Fruit fly (Drosophila melanogaster) whole organism, embryonic: Measurements from ENCODE around the gene lin-52.

Experiments used
- Abd-B ChIP-seq: fragments of 200-800 bp; sonication (Bioruptor generic); optimal IDR thresholded peaks from 2 replicates; lab custom pipeline; 2018; ENCODE audit warnings: missing biosample characterization, mild to moderate bottlenecking, missing genetic modification characterization, moderate library complexity
- Adf1 ChIP-seq: fragments of 200-800 bp; sonication (Bioruptor generic); IDR thresholded peaks from 2 replicates; pipeline ENCODE4 v1.3.6; 2022; ENCODE audit warnings: missing biosample characterization, missing genetic modification characterization
- Atf-2 ChIP-seq: fragments of 200-800 bp; sonication (Bioruptor generic); optimal IDR thresholded peaks from 2 replicates; lab custom pipeline; 2016; ENCODE audit warnings: missing biosample characterization, missing genetic modification characterization
- CG10147 ChIP-seq: fragments of 200-800 bp; sonication (Bioruptor generic); optimal IDR thresholded peaks from 2 replicates; lab custom pipeline; 2019; ENCODE audit warnings: missing biosample characterization, mild to moderate bottlenecking, missing genetic modification characterization, moderate library complexity
- CG11247 ChIP-seq: fragments of 200-800 bp; sonication (Bioruptor generic); IDR thresholded peaks from 2 replicates; pipeline ENCODE4 v1.3.6; 2022; ENCODE audit warnings: missing biosample characterization, missing genetic modification characterization
- CG12391 ChIP-seq: fragments of 200-800 bp; sonication (Bioruptor generic); optimal IDR thresholded peaks from 3 replicates; lab custom pipeline; 2018; ENCODE audit warnings: missing biosample characterization, mild to moderate bottlenecking, missing genetic modification characterization, moderate library complexity
- CG12659 ChIP-seq: fragments of 200-800 bp; sonication (Bioruptor generic); optimal IDR thresholded peaks from 3 replicates; lab custom pipeline; 2017; ENCODE audit warnings: mild to moderate bottlenecking, missing biosample characterization, missing genetic modification reagents, missing genetic modification characterization
- CG13775 ChIP-seq: fragments of 200-800 bp; sonication (Bioruptor generic); optimal IDR thresholded peaks from 3 replicates; lab custom pipeline; 2017; ENCODE audit warnings: missing biosample characterization, mild to moderate bottlenecking, missing genetic modification characterization
- CG14710 ChIP-seq: fragments of 200-800 bp; sonication (Bioruptor generic); optimal IDR thresholded peaks from 3 replicates; lab custom pipeline; 2019; ENCODE audit warnings: missing biosample characterization, mild to moderate bottlenecking, missing genetic modification characterization, moderate library complexity
- CG14965 ChIP-seq: fragments of 200-800 bp; sonication (Bioruptor generic); optimal IDR thresholded peaks from 2 replicates; lab custom pipeline; 2016; ENCODE audit warnings: missing biosample characterization, missing genetic modification characterization, borderline replicate concordance
- CG15073 ChIP-seq: fragments of 200-800 bp; sonication (Bioruptor generic); optimal IDR thresholded peaks from 2 replicates; lab custom pipeline; 2016; ENCODE audit warnings: missing biosample characterization, missing genetic modification characterization
- CG15269 ChIP-seq: fragments of 200-800 bp; sonication (Bioruptor generic); optimal IDR thresholded peaks from 2 replicates; lab custom pipeline; 2018; ENCODE audit warnings: missing biosample characterization, mild to moderate bottlenecking, missing genetic modification characterization, moderate library complexity
- CG1602 ChIP-seq: fragments of 200-800 bp; sonication (Bioruptor generic); optimal IDR thresholded peaks from 3 replicates; lab custom pipeline; 2016; ENCODE audit warnings: missing biosample characterization, missing genetic modification characterization
- CG16813 ChIP-seq: fragments of 200-800 bp; sonication (Bioruptor generic); IDR thresholded peaks from 3 replicates; pipeline ENCODE4 v1.3.6; 2022; ENCODE audit warnings: missing biosample characterization, missing genetic modification characterization; ENCODE audit not compliant: partially characterized antibody
- CG16863 ChIP-seq: fragments of 200-800 bp; sonication (Bioruptor generic); optimal IDR thresholded peaks from 3 replicates; lab custom pipeline; 2016; ENCODE audit warnings: missing biosample characterization, missing genetic modification characterization
- CG1792 ChIP-seq: fragments of 200-800 bp; sonication (Bioruptor generic); optimal IDR thresholded peaks from 2 replicates; lab custom pipeline; 2016; ENCODE audit warnings: missing biosample characterization, missing genetic modification characterization
- CG2116 ChIP-seq: fragments of 200-800 bp; sonication (Bioruptor generic); optimal IDR thresholded peaks from 3 replicates; lab custom pipeline; 2018; ENCODE audit warnings: missing biosample characterization, mild to moderate bottlenecking, missing genetic modification characterization
- CG31224 ChIP-seq: fragments of 200-800 bp; sonication (Bioruptor generic); IDR thresholded peaks from 2 replicates; pipeline ENCODE4 v1.3.6; 2022; ENCODE audit warnings: missing biosample characterization, missing genetic modification characterization
- CG3163 ChIP-seq: fragments of 200-800 bp; sonication (Bioruptor generic); optimal IDR thresholded peaks from 3 replicates; lab custom pipeline; 2016; ENCODE audit warnings: missing biosample characterization, missing genetic modification characterization
- CG3407 ChIP-seq: fragments of 200-800 bp; sonication (Bioruptor generic); optimal IDR thresholded peaks from 2 replicates; lab custom pipeline; 2018; ENCODE audit warnings: missing biosample characterization, mild to moderate bottlenecking, missing genetic modification characterization
- CG4707 ChIP-seq: fragments of 200-800 bp; sonication (Bioruptor generic); optimal IDR thresholded peaks from 2 replicates; lab custom pipeline; 2018; ENCODE audit warnings: missing biosample characterization, mild to moderate bottlenecking, missing genetic modification characterization, moderate library complexity
- CG8089 ChIP-seq: fragments of 200-800 bp; sonication (Bioruptor generic); optimal IDR thresholded peaks from 3 replicates; lab custom pipeline; 2016; ENCODE audit warnings: missing biosample characterization, missing genetic modification characterization
- CG8281 ChIP-seq: fragments of 200-800 bp; sonication (Bioruptor generic); optimal IDR thresholded peaks from 2 replicates; lab custom pipeline; 2018; ENCODE audit warnings: missing biosample characterization, mild to moderate bottlenecking, missing genetic modification characterization, moderate library complexity
- Dad ChIP-seq: fragments of 200-800 bp; sonication (Bioruptor generic); optimal IDR thresholded peaks from 3 replicates; lab custom pipeline; 2016; ENCODE audit warnings: missing biosample characterization, missing genetic modification characterization
- Dip3 ChIP-seq: fragments of 200-800 bp; sonication (Bioruptor generic); optimal IDR thresholded peaks from 3 replicates; lab custom pipeline; 2016; ENCODE audit warnings: missing biosample characterization, missing genetic modification characterization
- Dref ChIP-seq: fragments of 200-800 bp; sonication (Bioruptor generic); IDR thresholded peaks from 2 replicates; pipeline ENCODE4 v1.3.6; 2022; ENCODE audit warnings: missing biosample characterization, missing genetic modification characterization
- HLH4C ChIP-seq: fragments of 200-800 bp; sonication (Bioruptor generic); IDR thresholded peaks from 3 replicates; pipeline ENCODE4 v1.3.6; 2022; ENCODE audit warnings: missing biosample characterization, missing genetic modification characterization; ENCODE audit not compliant: partially characterized antibody
- Hsf ChIP-seq: fragments of 200-800 bp; sonication (Bioruptor generic); optimal IDR thresholded peaks from 3 replicates; lab custom pipeline; 2016; ENCODE audit warnings: missing biosample characterization, missing genetic modification characterization
- Mes4 ChIP-seq: fragments of 200-800 bp; sonication (Bioruptor generic); optimal IDR thresholded peaks from 2 replicates; lab custom pipeline; 2016; ENCODE audit warnings: missing biosample characterization, missing genetic modification characterization
- Rx ChIP-seq: fragments of 200-800 bp; sonication (Bioruptor generic); IDR thresholded peaks from 2 replicates; pipeline ENCODE4 v1.3.6; 2022; ENCODE audit warnings: missing biosample characterization, missing genetic modification characterization
- Sox100B ChIP-seq: fragments of 200-800 bp; sonication (Bioruptor generic); optimal IDR thresholded peaks from 3 replicates; lab custom pipeline; 2018; ENCODE audit warnings: missing biosample characterization, mild to moderate bottlenecking, missing genetic modification characterization
- ap ChIP-seq: fragments of 200-800 bp; sonication (Bioruptor generic); IDR thresholded peaks from 2 replicates; pipeline ENCODE4 v1.3.6; 2022; ENCODE audit warnings: missing biosample characterization, missing genetic modification characterization
- chif ChIP-seq, 2 experiments: fragments of 200-800 bp; sonication (Bioruptor generic); optimal IDR thresholded peaks; 3 replicates each; lab custom pipeline; 2016; ENCODE audit warnings: missing biosample characterization in 2 of 2, missing genetic modification characterization in 2 of 2
- chn ChIP-seq: fragments of 200-800 bp; sonication (Bioruptor generic); optimal IDR thresholded peaks from 2 replicates; lab custom pipeline; 2016; ENCODE audit warnings: missing biosample characterization, missing genetic modification characterization
- ci ChIP-seq: fragments of 200-800 bp; sonication (Bioruptor generic); IDR thresholded peaks from 3 replicates; pipeline ENCODE4 v1.3.6; 2022; ENCODE audit warnings: missing biosample characterization, missing genetic modification characterization
- ewg ChIP-seq: fragments of 200-800 bp; sonication (Bioruptor generic); optimal IDR thresholded peaks from 3 replicates; lab custom pipeline; 2017; ENCODE audit warnings: mild to moderate bottlenecking, missing biosample characterization, missing genetic modification reagents, missing genetic modification characterization
- eyg ChIP-seq: fragments of 200-800 bp; sonication (Bioruptor generic); optimal IDR thresholded peaks from 3 replicates; lab custom pipeline; 2016; ENCODE audit warnings: missing biosample characterization, missing genetic modification characterization
- insv ChIP-seq, 2 experiments: fragments of 200-800 bp; sonication (Bioruptor generic); optimal IDR thresholded peaks; 3 replicates each; lab custom pipeline; 2016 to 2018; ENCODE audit warnings: missing biosample characterization in 2 of 2, missing genetic modification characterization in 2 of 2
- lola ChIP-seq, 3 experiments: fragments of >200 bp in 2 of 3; fragments of 200-800 bp in 1 of 3; sonication (Bioruptor generic) in 1 of 3; optimal IDR thresholded peaks; 2 replicates each; lab custom pipeline; 2017 to 2019; ENCODE audit warnings: missing biosample characterization in 3 of 3, missing genetic modification characterization in 3 of 3, mild to moderate bottlenecking in 1 of 3, moderate library complexity in 1 of 3
- nmo ChIP-seq: fragments of 200-800 bp; sonication (Bioruptor generic); optimal IDR thresholded peaks from 2 replicates; lab custom pipeline; 2018; ENCODE audit warnings: missing biosample characterization, mild to moderate bottlenecking, missing genetic modification characterization, moderate library complexity
- p53 ChIP-seq: fragments of 200-800 bp; sonication (Bioruptor generic); optimal IDR thresholded peaks from 2 replicates; lab custom pipeline; 2016; ENCODE audit warnings: missing biosample characterization, missing genetic modification characterization
- pros ChIP-seq: fragments of 200-800 bp; sonication (Bioruptor generic); optimal IDR thresholded peaks from 3 replicates; lab custom pipeline; 2019; ENCODE audit warnings: missing biosample characterization, mild to moderate bottlenecking, missing genetic modification characterization, moderate library complexity
- pum ChIP-seq: fragments of 200-800 bp; sonication (Bioruptor generic); optimal IDR thresholded peaks from 2 replicates; lab custom pipeline; 2016; ENCODE audit warnings: missing biosample characterization, missing genetic modification characterization
- sd ChIP-seq: fragments of 200-800 bp; sonication (Bioruptor generic); optimal IDR thresholded peaks from 3 replicates; lab custom pipeline; 2018; ENCODE audit warnings: missing biosample characterization, mild to moderate bottlenecking, missing genetic modification characterization, moderate library complexity
- sim ChIP-seq: fragments of 200-800 bp; sonication (Bioruptor generic); IDR thresholded peaks from 2 replicates; pipeline ENCODE4 v1.3.6; 2022; ENCODE audit warnings: missing biosample characterization, missing genetic modification characterization
- tx ChIP-seq: fragments of 200-800 bp; sonication (Bioruptor generic); optimal IDR thresholded peaks from 2 replicates; lab custom pipeline; 2016; ENCODE audit warnings: missing biosample characterization, missing genetic modification characterization
- unc-4 ChIP-seq: fragments of 200-800 bp; sonication (Bioruptor generic); IDR thresholded peaks from 2 replicates; pipeline ENCODE4 v1.3.6; 2022; ENCODE audit warnings: missing biosample characterization, missing genetic modification characterization; ENCODE audit not compliant: partially characterized antibody
- vnd ChIP-seq: fragments of 200-800 bp; sonication (Bioruptor generic); IDR thresholded peaks from 3 replicates; pipeline ENCODE4 v1.3.6; 2022; ENCODE audit warnings: missing biosample characterization, missing genetic modification characterization; ENCODE audit not compliant: partially characterized antibody

The lin-52 gene

dm6 chrX:5764001-5764892 lies 9.5 kb upstream of the lin-52 start, which contains the start of the genes MAPk-Ak2 and CG42699 (continued):
- TF ChIP-seq CG14710 (peak; percentile 65), sd (tag; lab: Kevin White, UChicago) (peak; percentile 92), HLH4C (GFP tag; lab: Robert Waterston, UW) (peak; percentile 85), insv (GFP tag; optimal IDR thresholded peaks at IDR 0.05; lab: Kevin White, UChicago) (peak in 1 of 2 experiments; percentile 94), CG3407 (peak; percentile 90), chn (GFP tag; lab: Kevin White, UChicago) (peak; percentile 63), p53 (GFP tag; lab: Kevin White, UChicago) (peak; percentile 59), vnd (peak; percentile 60), Dad (GFP tag; lab: Kevin White, UChicago) (peak; percentile 70), ci (GFP tag; lab: Robert Waterston, UW) (peak; percentile 90), pum (GFP tag; lab: Kevin White, UChicago) (peak; percentile 45), chif (GFP tag; optimal IDR thresholded peaks at IDR 0.05; lab: Kevin White, UChicago) (peak; percentile 68 to 69), CG4707 (GFP tag; lab: Kevin White, UChicago) (peak; percentile 91), pros (GFP tag; lab: Kevin White, UChicago) (peak; percentile 41), CG12659 (peak; percentile 90), Atf-2 (GFP tag; lab: Kevin White, UChicago) (peak; percentile 74), Rx (GFP tag; lab: Robert Waterston, UW) (no peak), nmo (peak; percentile 46), tx (GFP tag; lab: Kevin White, UChicago) (peak; percentile 17), Mes4 (GFP tag; lab: Kevin White, UChicago) (peak; percentile 76), CG8089 (GFP tag; lab: Kevin White, UChicago) (peak; percentile 85), ap (GFP tag; lab: Robert Waterston, UW) (peak; percentile 45; the same call in 1 of the 2 replicates), CG11247 (GFP tag; lab: Robert Waterston, UW) (peak; percentile 63), Adf1 (GFP tag; lab: Robert Waterston, UW) (peak; percentile 36), CG15269 (tag; lab: Kevin White, UChicago) (peak; percentile 75), eyg (GFP tag; lab: Kevin White, UChicago) (peak; percentile 83), CG8281 (tag; lab: Kevin White, UChicago) (peak; percentile 52), Sox100B (GFP tag; lab: Kevin White, UChicago) (peak; percentile 88), Dip3 (GFP tag; lab: Kevin White, UChicago) (peak; percentile 52), CG13775 (GFP tag; lab: Kevin White, UChicago) (peak; percentile 47), Hsf (peak; percentile 25), CG16813 (GFP tag; lab: Robert Waterston, UW) (peak; percentile 70), Abd-B (GFP tag; lab: Kevin White, UChicago) (peak; percentile 30), CG31224 (GFP tag; lab: Robert Waterston, UW) (no peak), CG10147 (GFP tag; lab: Kevin White, UChicago) (no peak), CG1792 (GFP tag; lab: Kevin White, UChicago) (peak; percentile 80), sim (GFP tag; lab: Robert Waterston, UW) (peak; percentile 69; the same call in 1 of the 2 replicates), ewg (GFP tag; lab: Kevin White, UChicago) (peak; percentile 71), CG3163 (GFP tag; lab: Kevin White, UChicago) (peak; percentile 67), lola (GFP tag; optimal IDR thresholded peaks at IDR 0.05; lab: Kevin White, UChicago) (peak in 1 of 3 experiments; percentile 64), unc-4 (GFP tag; lab: Robert Waterston, UW) (peak; percentile 65), CG2116 (GFP tag; lab: Kevin White, UChicago) (peak; percentile 96), CG12391 (tag; lab: Kevin White, UChicago) (peak; percentile 43), CG15073 (GFP tag; lab: Kevin White, UChicago) (no peak), Dref (GFP tag; lab: Robert Waterston, UW) (peak; percentile 86), CG1602 (peak; percentile 56), CG16863 (GFP tag; lab: Kevin White, UChicago) (peak; percentile 78), CG14965 (GFP tag; lab: Kevin White, UChicago) (peak; percentile 52)
